Worm (Caenorhabditis elegans) whole organism, L3 larva: Measurements from ENCODE around the gene K11D12.13.

ENCODE experiments used
- ama-1 ChIP-seq: fragments of 150-350 bp; optimal IDR thresholded peaks from 2 replicates; lab custom pipeline; 2018
- ceh-16 ChIP-seq: sonication (generic microtip); optimal IDR thresholded peaks from 2 replicates; lab custom pipeline; 2017; ENCODE audit warnings: missing biosample characterization, missing genetic modification characterization
- ceh-28 ChIP-seq: fragments of 150-350 bp; optimal IDR thresholded peaks from 2 replicates; lab custom pipeline; 2014; ENCODE audit warnings: missing biosample characterization, missing genetic modification reagents, missing genetic modification characterization
- fos-1 ChIP-seq: fragments of 150-350 bp; optimal IDR thresholded peaks from 2 replicates; lab custom pipeline; 2014; ENCODE audit warnings: missing biosample characterization, missing genetic modification characterization
- nhr-12 ChIP-seq: fragments of 150-350 bp; optimal IDR thresholded peaks from 2 replicates; lab custom pipeline; 2014; ENCODE audit warnings: missing biosample characterization, missing genetic modification characterization
- nhr-76 ChIP-seq: fragments of 150-350 bp; sonication (generic microtip); optimal IDR thresholded peaks from 5 replicates; lab custom pipeline; 2014; ENCODE audit warnings: missing biosample characterization, missing genetic modification characterization

- TF ChIP-seq fos-1 (tag; lab: Kevin White, UChicago) (no peak), ceh-28 (tag; lab: Kevin White, UChicago) (no peak), ama-1 (lab: Kevin White, UChicago) (no peak), nhr-76 (tag; lab: Kevin White, UChicago) (no peak), ceh-16 (tag; lab: Kevin White, UChicago) (no peak), nhr-12 (tag; lab: Kevin White, UChicago) (no peak)
These were observed 38.0 kb upstream of the K11D12.13 start, which contains the start of gene ncx-9 for ce11 chrV:4995155-4995554.
